Fruit fly (Drosophila melanogaster) whole organism, wandering third instar larva: ENCODE measurements around the gene CG11598.

Experiments used
- Abd-B ChIP-seq: fragments of >200 bp; optimal IDR thresholded peaks from 2 replicates; lab custom pipeline; 2017; ENCODE audit warnings: missing biosample characterization, missing genetic modification characterization
- CG32264 ChIP-seq: fragments of 200-800 bp; sonication (Bioruptor generic); optimal IDR thresholded peaks from 2 replicates; lab custom pipeline; 2016; ENCODE audit warnings: missing biosample characterization, missing genetic modification characterization
- CG9705 ChIP-seq: fragments of 200-800 bp; sonication (Bioruptor generic); optimal IDR thresholded peaks from 2 replicates; lab custom pipeline; 2018; ENCODE audit warnings: missing biosample characterization, mild to moderate bottlenecking, missing genetic modification characterization
- Dfd ChIP-seq: fragments of >200 bp; optimal IDR thresholded peaks from 2 replicates; lab custom pipeline; 2017; ENCODE audit warnings: missing biosample characterization, missing genetic modification characterization
- Dif ChIP-seq: fragments of 200-275, 200-300 bp; sonication (Bioruptor generic); optimal IDR thresholded peaks from 2 replicates; lab custom pipeline; 2018; ENCODE audit warnings: missing biosample characterization, missing genetic modification characterization; ENCODE audit not compliant: partially characterized antibody
- HLH106 ChIP-seq: fragments of 200-800 bp; optimal IDR thresholded peaks from 3 replicates; lab custom pipeline; 2019; ENCODE audit warnings: missing biosample characterization, mild to moderate bottlenecking, missing genetic modification characterization, moderate library complexity
- Hnf4 ChIP-seq: fragments of 200-800 bp; sonication (Bioruptor generic); optimal IDR thresholded peaks from 2 replicates; lab custom pipeline; 2016; ENCODE audit warnings: missing biosample characterization, mild to moderate bottlenecking, missing genetic modification characterization
- Hr78 ChIP-seq: fragments of >200 bp; optimal IDR thresholded peaks from 2 replicates; lab custom pipeline; 2017; ENCODE audit warnings: missing biosample characterization, missing genetic modification characterization
- Hr83 ChIP-seq: fragments of 200-300 bp; sonication (Bioruptor generic); optimal IDR thresholded peaks from 2 replicates; lab custom pipeline; 2016; ENCODE audit warnings: missing biosample characterization, mild to moderate bottlenecking, missing genetic modification characterization, moderate library complexity; ENCODE audit not compliant: poor library complexity, severe bottlenecking
- Jra ChIP-seq: sonication (Bioruptor generic); optimal IDR thresholded peaks from 2 replicates; lab custom pipeline; 2016; ENCODE audit warnings: missing biosample characterization, missing genetic modification characterization
- Mio ChIP-seq: sonication (Bioruptor generic); optimal IDR thresholded peaks from 2 replicates; lab custom pipeline; 2016; ENCODE audit warnings: missing biosample characterization, missing genetic modification characterization
- Myc ChIP-seq: fragments of >200 bp; optimal IDR thresholded peaks from 2 replicates; lab custom pipeline; 2017
- N ChIP-seq: fragments of >200 bp; optimal IDR thresholded peaks from 2 replicates; lab custom pipeline; 2018; ENCODE audit warnings: missing biosample characterization, missing external identifiers, missing genetic modification characterization
- OdsH ChIP-seq: fragments of 200-800 bp; sonication (Bioruptor generic); optimal IDR thresholded peaks from 2 replicates; lab custom pipeline; 2016; ENCODE audit warnings: missing biosample characterization, mild to moderate bottlenecking, missing genetic modification characterization
- Rel ChIP-seq, 2 experiments: fragments of 200-800 bp; sonication (Bioruptor generic) in 1 of 2; optimal IDR thresholded peaks; 2 replicates in 1 of 2; 3 replicates in 1 of 2; lab custom pipeline; 2016 to 2019; ENCODE audit warnings: mild to moderate bottlenecking in 2 of 2, missing biosample characterization in 2 of 2, missing genetic modification characterization in 2 of 2, moderate library complexity in 1 of 2
- Sp1 ChIP-seq: fragments of 200-800 bp; sonication (Bioruptor generic); optimal IDR thresholded peaks from 3 replicates; lab custom pipeline; 2019; ENCODE audit warnings: missing biosample characterization, mild to moderate bottlenecking, missing genetic modification characterization, moderate library complexity
- Vsx2 ChIP-seq: fragments of 200-300, 225-300 bp; sonication (Bioruptor generic); optimal IDR thresholded peaks from 2 replicates; lab custom pipeline; 2018; ENCODE audit warnings: missing biosample characterization, missing genetic modification characterization; ENCODE audit not compliant: partially characterized antibody
- br ChIP-seq: fragments of 200-800 bp; sonication (Bioruptor generic); optimal IDR thresholded peaks from 2 replicates; lab custom pipeline; 2016; ENCODE audit warnings: missing biosample characterization, missing genetic modification characterization
- brk ChIP-seq: fragments of 200-800 bp; sonication (Bioruptor generic); optimal IDR thresholded peaks from 2 replicates; lab custom pipeline; 2016; ENCODE audit warnings: missing biosample characterization, mild to moderate bottlenecking, missing genetic modification characterization
- dl ChIP-seq, 2 experiments: fragments of 175-275, 200-275 bp in 1 of 2; fragments of 200-275 bp in 1 of 2; sonication (Bioruptor generic); optimal IDR thresholded peaks; lab custom pipeline; 2018; ENCODE audit warnings: mild to moderate bottlenecking in 2 of 2, missing biosample characterization in 2 of 2, missing genetic modification characterization in 2 of 2, moderate library complexity in 2 of 2; ENCODE audit not compliant: partially characterized antibody in 2 of 2, insufficient read depth in 1 of 2
- dmrt93B ChIP-seq: fragments of 200-800 bp; sonication (Bioruptor generic); optimal IDR thresholded peaks from 2 replicates; lab custom pipeline; 2018; ENCODE audit warnings: missing biosample characterization, mild to moderate bottlenecking, missing genetic modification characterization
- dsf ChIP-seq: sonication (Bioruptor generic); optimal IDR thresholded peaks from 2 replicates; lab custom pipeline; 2016; ENCODE audit warnings: missing biosample characterization, missing genetic modification characterization, borderline replicate concordance
- ey ChIP-seq: fragments of 200-800 bp; sonication (Bioruptor generic); optimal IDR thresholded peaks from 2 replicates; lab custom pipeline; 2016; ENCODE audit warnings: missing biosample characterization, missing genetic modification characterization
- foxo ChIP-seq, 2 experiments: fragments of 200-800 bp; sonication (Bioruptor generic); optimal IDR thresholded peaks; 2 replicates in 1 of 2; 3 replicates in 1 of 2; lab custom pipeline; 2016 to 2017; ENCODE audit warnings: missing biosample characterization in 2 of 2, missing genetic modification characterization in 2 of 2
- fru ChIP-seq: fragments of 200-800 bp; sonication (Bioruptor generic); optimal IDR thresholded peaks from 3 replicates; lab custom pipeline; 2016; ENCODE audit warnings: missing biosample characterization, mild to moderate bottlenecking, missing genetic modification characterization
- h ChIP-seq: fragments of 200-800 bp; sonication (Bioruptor generic); optimal IDR thresholded peaks from 3 replicates; lab custom pipeline; 2016; ENCODE audit warnings: missing biosample characterization, mild to moderate bottlenecking, missing genetic modification characterization
- jim ChIP-seq: fragments of 175-275, 200-325 bp; sonication (Bioruptor generic); optimal IDR thresholded peaks from 2 replicates; lab custom pipeline; 2016; ENCODE audit warnings: missing biosample characterization, mild to moderate bottlenecking, missing genetic modification characterization
- lola ChIP-seq: fragments of >200 bp; optimal IDR thresholded peaks from 2 replicates; lab custom pipeline; 2017; ENCODE audit warnings: missing biosample characterization, missing genetic modification characterization
- pan ChIP-seq: fragments of >200 bp; optimal IDR thresholded peaks from 2 replicates; lab custom pipeline; 2017
- psq ChIP-seq: fragments of 200-800 bp; sonication (Bioruptor generic); optimal IDR thresholded peaks from 3 replicates; lab custom pipeline; 2017; ENCODE audit warnings: missing biosample characterization, mild to moderate bottlenecking, missing genetic modification characterization, moderate library complexity
- rgr ChIP-seq: fragments of 200-800 bp; sonication (Bioruptor generic); optimal IDR thresholded peaks from 3 replicates; lab custom pipeline; 2016; ENCODE audit warnings: missing biosample characterization, mild to moderate bottlenecking, missing genetic modification characterization
- sage ChIP-seq: fragments of 200-800 bp; sonication (Bioruptor generic); optimal IDR thresholded peaks from 2 replicates; lab custom pipeline; 2016; ENCODE audit warnings: missing biosample characterization, mild to moderate bottlenecking, missing genetic modification characterization
- sv ChIP-seq: fragments of 200-800 bp; sonication (Bioruptor generic); optimal IDR thresholded peaks from 3 replicates; lab custom pipeline; 2016; ENCODE audit warnings: missing biosample characterization, missing genetic modification characterization
- tai ChIP-seq: sonication (Bioruptor generic); optimal IDR thresholded peaks from 2 replicates; lab custom pipeline; 2016; ENCODE audit warnings: missing biosample characterization, missing genetic modification characterization
- usp ChIP-seq: fragments of >200 bp; optimal IDR thresholded peaks from 2 replicates; lab custom pipeline; 2017; ENCODE audit warnings: missing biosample characterization, missing genetic modification characterization
- woc ChIP-seq: sonication (Bioruptor generic); optimal IDR thresholded peaks from 2 replicates; lab custom pipeline; 2016; ENCODE audit warnings: missing biosample characterization, mild to moderate bottlenecking, missing genetic modification characterization

The CG11598 gene

dm6 chr3R:12611973-12612372 lies 22.7 kb upstream of the CG11598 start:
- TF ChIP-seq br (GFP tag; lab: Kevin White, UChicago), result no peak
- no peak for TF ChIP-seq dl (GFP tag; optimal IDR thresholded peaks at IDR 0.05; lab: Kevin White, UChicago; ENCODE audit: insufficient read depth in 1 of 2, partially characterized antibody in 2 of 2)
- no peak for TF ChIP-seq brk
- no peak for TF ChIP-seq CG32264 (GFP tag; lab: Kevin White, UChicago)
- no peak for TF ChIP-seq jim
- no peak for TF ChIP-seq N (GFP tag; lab: Kevin White, UChicago)
- no peak for TF ChIP-seq ey (GFP tag; lab: Kevin White, UChicago)
- TF ChIP-seq lola (GFP tag; lab: Kevin White, UChicago), result no peak
- TF ChIP-seq Dif, result no peak
- TF ChIP-seq Jra (GFP tag; lab: Kevin White, UChicago), result no peak
- TF ChIP-seq Sp1 (GFP tag; lab: Kevin White, UChicago), result no peak
- TF ChIP-seq foxo (GFP tag; optimal IDR thresholded peaks at IDR 0.05; lab: Kevin White, UChicago), result no peak
- TF ChIP-seq tai (GFP tag; lab: Kevin White, UChicago), result no peak
- no peak for TF ChIP-seq Vsx2 (GFP tag; lab: Kevin White, UChicago)
- no peak for TF ChIP-seq Hr78 (GFP tag; lab: Kevin White, UChicago)
- TF ChIP-seq, all 38 proteins: peak for 0

dm6 chr3R:12615553-12615952 lies 19.2 kb upstream of the CG11598 start:
- TF ChIP-seq usp (GFP tag; lab: Kevin White, UChicago) (no peak), dsf (no peak), brk (no peak), Sp1 (GFP tag; lab: Kevin White, UChicago) (no peak), tai (GFP tag; lab: Kevin White, UChicago) (no peak), CG9705 (no peak), woc (GFP tag; lab: Kevin White, UChicago) (no peak), Abd-B (GFP tag; lab: Kevin White, UChicago) (no peak), fru (no peak), ey (GFP tag; lab: Kevin White, UChicago) (no peak), OdsH (no peak), lola (GFP tag; lab: Kevin White, UChicago) (no peak), Mio (GFP tag; lab: Kevin White, UChicago) (no peak)

- TF ChIP-seq psq (GFP tag; lab: Kevin White, UChicago), result no peak
- peak; percentile 94 for TF ChIP-seq Dfd (GFP tag; lab: Kevin White, UChicago)
- no peak for TF ChIP-seq Sp1 (GFP tag; lab: Kevin White, UChicago)
These were observed 11.9 kb upstream of the CG11598 start for dm6 chr3R:12622778-12623177.

dm6 chr3R:12624913-12625312 lies 9.8 kb upstream of the CG11598 start:
- no peak for TF ChIP-seq Hr78 (GFP tag; lab: Kevin White, UChicago)

- TF ChIP-seq tai (GFP tag; lab: Kevin White, UChicago) (no peak), psq (GFP tag; lab: Kevin White, UChicago) (peak; percentile 94)
These were observed 7.9 kb upstream of the CG11598 start for dm6 chr3R:12626674-12627382.

dm6 chr3R:12627691-12628148 lies 7.0 kb upstream of the CG11598 start, which contains the start of the genes Vha55 and Snx3:
Gene Vha55, minus strand, starts transcription at chr3R:12627829.
Gene Snx3, plus strand, starts transcription at chr3R:12628031.
- TF ChIP-seq Hr83 (GFP tag; lab: Kevin White, UChicago) (peak; percentile 96), Sp1 (GFP tag; lab: Kevin White, UChicago) (peak; percentile 25), pan (no peak), N (GFP tag; lab: Kevin White, UChicago) (no peak), fru (peak; percentile 31), rgr (GFP tag; lab: Kevin White, UChicago) (peak; percentile 79), CG9705 (peak; percentile 33), Jra (GFP tag; lab: Kevin White, UChicago) (peak; percentile 84), Rel (GFP tag; optimal IDR thresholded peaks at IDR 0.05; lab: Kevin White, UChicago) (no peak), Rel (tag; optimal IDR thresholded peaks at IDR 0.05; lab: Kevin White, UChicago) (peak; percentile 66), Hr78 (GFP tag; lab: Kevin White, UChicago) (no peak), ey (GFP tag; lab: Kevin White, UChicago) (peak; percentile 55), foxo (GFP tag; optimal IDR thresholded peaks at IDR 0.05; lab: Kevin White, UChicago) (peak in 1 of 2 experiments; percentile 84), br (GFP tag; lab: Kevin White, UChicago) (peak; percentile 56), dl (GFP tag; optimal IDR thresholded peaks at IDR 0.05; lab: Kevin White, UChicago; ENCODE audit: insufficient read depth in 1 of 2, partially characterized antibody in 2 of 2) (no peak), Hnf4 (GFP tag; lab: Kevin White, UChicago) (peak; percentile 87), HLH106 (tag; lab: Kevin White, UChicago) (peak; percentile 73), woc (GFP tag; lab: Kevin White, UChicago) (peak; percentile 3), Myc (lab: Kevin White, UChicago) (peak; percentile 75), OdsH (peak; percentile 13), h (GFP tag; lab: Kevin White, UChicago) (peak; percentile 78), sv (peak; percentile 76), jim (peak; percentile 53), dmrt93B (GFP tag; lab: Kevin White, UChicago) (peak; percentile 37), sage (GFP tag; lab: Kevin White, UChicago) (no peak), lola (GFP tag; lab: Kevin White, UChicago) (no peak), Abd-B (GFP tag; lab: Kevin White, UChicago) (no peak), psq (GFP tag; lab: Kevin White, UChicago) (no peak)
- TF ChIP-seq, all 38 proteins: peak for 19
